ENCODE assay signal across 4 fruit fly cellular contexts in the genomic region with DNA sequence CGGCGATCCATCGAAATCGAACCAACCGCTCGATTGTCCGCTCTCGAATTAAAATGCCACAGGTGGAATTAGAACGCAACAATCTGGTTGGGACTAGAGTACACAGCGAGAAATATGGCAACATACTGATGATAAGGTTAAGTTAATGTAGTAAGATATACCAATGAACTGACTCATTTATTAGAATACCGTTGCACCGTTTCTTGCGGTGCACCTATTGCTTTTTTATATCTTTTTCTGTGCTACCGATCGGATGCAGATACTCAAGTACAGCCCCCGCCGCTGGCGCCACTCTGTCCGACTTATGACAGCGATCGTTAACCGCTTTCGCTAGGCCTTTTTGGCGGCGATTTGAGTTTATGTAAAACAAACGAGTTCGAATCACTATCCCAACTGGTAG.
A peak's percentile ranks its signal among the peaks of the same experiment; 100 is the strongest.
TF ChIP-seq lines count a peak whose summit lies in the region.

No protein-coding gene starts in this region.

- no peak for TF ChIP-seq CTCF in whole organism, embryonic (GFP tag; optimal IDR thresholded peaks at IDR 0.05; lab: Kevin White, UChicago)

TF ChIP-seq in whole organism, embryonic, 481 proteins besides CTCF, POLR2A, EP300 and RAD21 (continues in another document):
- no peak for TF ChIP-seq bowl (GFP tag; IDR thresholded peaks at IDR 0.05; lab: Robert Waterston, UW)
- TF ChIP-seq prd (optimal IDR thresholded peaks at IDR 0.05; lab: Kevin White, UChicago), result no peak
- TF ChIP-seq prd (GFP tag; IDR thresholded peaks at IDR 0.05; lab: Robert Waterston, UW), result peak; percentile 30; the same call in 1 of the 3 replicates
- peak; percentile 51 for TF ChIP-seq row (GFP tag; IDR thresholded peaks at IDR 0.05; lab: Robert Waterston, UW)
- TF ChIP-seq Sox102F (GFP tag; optimal IDR thresholded peaks at IDR 0.05; lab: Kevin White, UChicago), result peak; percentile 49
- TF ChIP-seq GATAe (GFP tag; conservative IDR thresholded peaks at IDR 0.05; lab: Robert Waterston, UW), result no peak
- peak; percentile 86 for TF ChIP-seq Med (GFP tag; lab: Kevin White, UChicago)
- TF ChIP-seq nmo (GFP tag; optimal IDR thresholded peaks at IDR 0.05; lab: Kevin White, UChicago), result peak; percentile 39
- TF ChIP-seq cas (GFP tag; IDR thresholded peaks at IDR 0.05; lab: Robert Waterston, UW), result no peak
- TF ChIP-seq oc (tag; optimal IDR thresholded peaks at IDR 0.05; lab: Kevin White, UChicago), result no peak
- TF ChIP-seq CG7839 (tag; optimal IDR thresholded peaks at IDR 0.05; lab: Kevin White, UChicago), result peak; percentile 19
- no peak for TF ChIP-seq ken (GFP tag; IDR thresholded peaks at IDR 0.05; lab: Robert Waterston, UW)
- no peak for TF ChIP-seq wdn (GFP tag; IDR thresholded peaks at IDR 0.05; lab: Robert Waterston, UW)
- TF ChIP-seq Ptx1 (GFP tag; IDR thresholded peaks at IDR 0.05; lab: Robert Waterston, UW), result peak; percentile 41; the same call in 1 of the 2 replicates
- TF ChIP-seq PHDP (tag; optimal IDR thresholded peaks at IDR 0.05; lab: Kevin White, UChicago), result peak; percentile 13
- TF ChIP-seq so (GFP tag; IDR thresholded peaks at IDR 0.05; lab: Robert Waterston, UW), result 0 out of 3 replicates have a peak, but pooled peaks have one; percentile 15
- peak in 1 of 2 experiments; percentile 4 for TF ChIP-seq dpn (GFP tag; optimal IDR thresholded peaks at IDR 0.05; lab: Kevin White, UChicago)
- no peak for TF ChIP-seq CG3838 (GFP tag; optimal IDR thresholded peaks at IDR 0.05; lab: Kevin White, UChicago)
- peak; percentile 54 for TF ChIP-seq slbo (GFP tag; IDR thresholded peaks at IDR 0.05; lab: Robert Waterston, UW)
- TF ChIP-seq Rfx (GFP tag; IDR thresholded peaks at IDR 0.05; lab: Robert Waterston, UW), result no peak
- TF ChIP-seq CG14014 (GFP tag; IDR thresholded peaks at IDR 0.05; lab: Robert Waterston, UW), result 0 out of 2 replicates have a peak, but pooled peaks have one; percentile 32

TF ChIP-seq in whole organism, prepupa, 60 proteins besides CTCF, POLR2A, EP300 and RAD21 (continues in another document):
- no peak for TF ChIP-seq cyc (GFP tag; optimal IDR thresholded peaks at IDR 0.05; lab: Kevin White, UChicago)
- TF ChIP-seq Ets21C (GFP tag; optimal IDR thresholded peaks at IDR 0.05; lab: Kevin White, UChicago), result no peak
- peak; percentile 92 for TF ChIP-seq CG15336 (GFP tag; IDR thresholded peaks at IDR 0.05; lab: Robert Waterston, UW)
- TF ChIP-seq CG11902 (GFP tag; optimal IDR thresholded peaks at IDR 0.05; lab: Kevin White, UChicago), result no peak
- TF ChIP-seq CG8119 (GFP tag; IDR thresholded peaks at IDR 0.05; lab: Robert Waterston, UW), result peak; percentile 89
- TF ChIP-seq CG6163 (GFP tag; IDR thresholded peaks at IDR 0.05; lab: Robert Waterston, UW), result peak; percentile 78; the same call in 2 of the 3 replicates
- peak; percentile 71 for TF ChIP-seq Eip78C (GFP tag; lab: Kevin White, UChicago)
- peak; percentile 21 for TF ChIP-seq Hr38 (GFP tag; optimal IDR thresholded peaks at IDR 0.05; lab: Kevin White, UChicago)
- peak; percentile 50 for TF ChIP-seq dac (GFP tag; optimal IDR thresholded peaks at IDR 0.05; lab: Kevin White, UChicago)
- no peak for TF ChIP-seq Sox102F (GFP tag; optimal IDR thresholded peaks at IDR 0.05; lab: Kevin White, UChicago)
- TF ChIP-seq net (GFP tag; optimal IDR thresholded peaks at IDR 0.05; lab: Kevin White, UChicago), result peak; percentile 53
- TF ChIP-seq esn (GFP tag; optimal IDR thresholded peaks at IDR 0.05; lab: Kevin White, UChicago), result no peak
- peak; percentile 61 for TF ChIP-seq CG6276 (GFP tag; optimal IDR thresholded peaks at IDR 0.05; lab: Kevin White, UChicago)
- peak; percentile 7 for TF ChIP-seq Hr39 (GFP tag; optimal IDR thresholded peaks at IDR 0.05; lab: Kevin White, UChicago)
- no peak for TF ChIP-seq CG31627 (GFP tag; optimal IDR thresholded peaks at IDR 0.05; lab: Kevin White, UChicago)
- TF ChIP-seq Hr4 (GFP tag; optimal IDR thresholded peaks at IDR 0.05; lab: Kevin White, UChicago), result peak; percentile 82
- peak; percentile 86 for TF ChIP-seq eg (GFP tag; IDR thresholded peaks at IDR 0.05; lab: Robert Waterston, UW)
- peak; percentile 89 for TF ChIP-seq CG32006 (GFP tag; optimal IDR thresholded peaks at IDR 0.05; lab: Kevin White, UChicago)
- peak; percentile 56 for TF ChIP-seq achi (GFP tag; optimal IDR thresholded peaks at IDR 0.05; lab: Kevin White, UChicago)
- TF ChIP-seq fkh (GFP tag; optimal IDR thresholded peaks at IDR 0.05; lab: Kevin White, UChicago), result no peak
- TF ChIP-seq Met (GFP tag; optimal IDR thresholded peaks at IDR 0.05; lab: Kevin White, UChicago), result no peak
- TF ChIP-seq salr (GFP tag; optimal IDR thresholded peaks at IDR 0.05; lab: Kevin White, UChicago), result peak in 1 of 2 experiments; percentile 39
- no peak for TF ChIP-seq CG7368 (GFP tag; optimal IDR thresholded peaks at IDR 0.05; lab: Kevin White, UChicago)

TF ChIP-seq in whole organism, pupa, 21 proteins besides CTCF, POLR2A, EP300 and RAD21:
- TF ChIP-seq Snoo (tag; optimal IDR thresholded peaks at IDR 0.05; lab: Kevin White, UChicago) (no peak), CG9948 (tag; optimal IDR thresholded peaks at IDR 0.05; lab: Kevin White, UChicago) (peak; percentile 19), CG15710 (tag; optimal IDR thresholded peaks at IDR 0.05; lab: Kevin White, UChicago) (no peak), CG13204 (GFP tag; optimal IDR thresholded peaks at IDR 0.05; lab: Kevin White, UChicago) (no peak), Pif1B (GFP tag; optimal IDR thresholded peaks at IDR 0.05; lab: Kevin White, UChicago) (no peak), D1 (tag; optimal IDR thresholded peaks at IDR 0.05; lab: Kevin White, UChicago) (no peak), CG34367 (tag; optimal IDR thresholded peaks at IDR 0.05; lab: Kevin White, UChicago) (no peak), CG8159 (tag; optimal IDR thresholded peaks at IDR 0.05; lab: Kevin White, UChicago) (no peak), CG8301 (tag; optimal IDR thresholded peaks at IDR 0.05; lab: Kevin White, UChicago) (peak; percentile 59), Pif1A (GFP tag; optimal IDR thresholded peaks at IDR 0.05; lab: Kevin White, UChicago) (no peak), gl (tag; optimal IDR thresholded peaks at IDR 0.05; lab: Kevin White, UChicago) (no peak), CG10348 (GFP tag; IDR thresholded peaks at IDR 0.05; lab: Robert Waterston, UW) (peak; percentile 62), fd96Ca (GFP tag; IDR thresholded peaks at IDR 0.05; lab: Robert Waterston, UW) (peak; percentile 85), CG32121 (GFP tag; IDR thresholded peaks at IDR 0.05; lab: Robert Waterston, UW) (peak; percentile 82), EcR (GFP tag; optimal IDR thresholded peaks at IDR 0.05; lab: Kevin White, UChicago) (no peak), rn (GFP tag; IDR thresholded peaks at IDR 0.05; lab: Robert Waterston, UW) (peak; percentile 31; the same call in 1 of the 2 replicates), CG17806 (tag; optimal IDR thresholded peaks at IDR 0.05; lab: Kevin White, UChicago) (no peak), Ets98B (GFP tag; IDR thresholded peaks at IDR 0.05; lab: Robert Waterston, UW) (peak; percentile 74), CG12605 (GFP tag; IDR thresholded peaks at IDR 0.05; lab: Robert Waterston, UW) (peak; percentile 24; the same call in 1 of the 2 replicates), CG4496 (GFP tag; IDR thresholded peaks at IDR 0.05; lab: Robert Waterston, UW) (peak; percentile 78), CG14655 (GFP tag; optimal IDR thresholded peaks at IDR 0.05; lab: Kevin White, UChicago) (peak; percentile 77)

TF ChIP-seq in whole organism, wandering third instar larva, 38 proteins besides CTCF, POLR2A, EP300 and RAD21:
- TF ChIP-seq ey (GFP tag; optimal IDR thresholded peaks at IDR 0.05; lab: Kevin White, UChicago) (peak; percentile 8), Jra (GFP tag; optimal IDR thresholded peaks at IDR 0.05; lab: Kevin White, UChicago) (no peak), foxo (GFP tag; optimal IDR thresholded peaks at IDR 0.05; lab: Kevin White, UChicago) (no peak), Mio (GFP tag; optimal IDR thresholded peaks at IDR 0.05; lab: Kevin White, UChicago) (no peak), GATAd (GFP tag; optimal IDR thresholded peaks at IDR 0.05; lab: Kevin White, UChicago) (no peak), h (GFP tag; optimal IDR thresholded peaks at IDR 0.05; lab: Kevin White, UChicago) (peak; percentile 23), dl (GFP tag; optimal IDR thresholded peaks at IDR 0.05; lab: Kevin White, UChicago; ENCODE audit: insufficient read depth in 1 of 2, partially characterized antibody in 2 of 2) (no peak), tai (GFP tag; optimal IDR thresholded peaks at IDR 0.05; lab: Kevin White, UChicago) (no peak), jim (GFP tag; optimal IDR thresholded peaks at IDR 0.05; lab: Kevin White, UChicago) (no peak), sv (GFP tag; optimal IDR thresholded peaks at IDR 0.05; lab: Kevin White, UChicago) (peak; percentile 6), fru (GFP tag; optimal IDR thresholded peaks at IDR 0.05; lab: Kevin White, UChicago) (no peak), woc (GFP tag; optimal IDR thresholded peaks at IDR 0.05; lab: Kevin White, UChicago) (no peak), rgr (GFP tag; optimal IDR thresholded peaks at IDR 0.05; lab: Kevin White, UChicago) (no peak), sage (GFP tag; optimal IDR thresholded peaks at IDR 0.05; lab: Kevin White, UChicago) (no peak), N (GFP tag; optimal IDR thresholded peaks at IDR 0.05; lab: Kevin White, UChicago) (no peak), Dfd (GFP tag; optimal IDR thresholded peaks at IDR 0.05; lab: Kevin White, UChicago) (no peak), CG32264 (GFP tag; optimal IDR thresholded peaks at IDR 0.05; lab: Kevin White, UChicago) (no peak), lola (GFP tag; optimal IDR thresholded peaks at IDR 0.05; lab: Kevin White, UChicago) (no peak), CG9705 (GFP tag; optimal IDR thresholded peaks at IDR 0.05; lab: Kevin White, UChicago) (no peak), HLH106 (tag; optimal IDR thresholded peaks at IDR 0.05; lab: Kevin White, UChicago) (no peak), psq (GFP tag; optimal IDR thresholded peaks at IDR 0.05; lab: Kevin White, UChicago) (no peak), Sp1 (GFP tag; optimal IDR thresholded peaks at IDR 0.05; lab: Kevin White, UChicago) (no peak)
